Fruit fly (Drosophila melanogaster) whole organism, embryonic: ENCODE data around the gene CG7381.

Experiments used
- Abd-B ChIP-seq: fragments of 200-800 bp; sonication (Bioruptor generic); optimal IDR thresholded peaks from 2 replicates; lab custom pipeline; 2018; ENCODE audit warnings: missing biosample characterization, mild to moderate bottlenecking, missing genetic modification characterization, moderate library complexity
- BtbVII ChIP-seq: fragments of 200-800 bp; sonication (Bioruptor generic); optimal IDR thresholded peaks from 3 replicates; lab custom pipeline; 2017; ENCODE audit warnings: missing biosample characterization, mild to moderate bottlenecking, missing genetic modification characterization
- CG10959 ChIP-seq: fragments of 200-800 bp; sonication (Bioruptor generic); IDR thresholded peaks from 2 replicates; pipeline ENCODE4 v1.3.6; 2022; ENCODE audit warnings: missing biosample characterization, missing genetic modification characterization
- CG11247 ChIP-seq: fragments of 200-800 bp; sonication (Bioruptor generic); IDR thresholded peaks from 2 replicates; pipeline ENCODE4 v1.3.6; 2022; ENCODE audit warnings: missing biosample characterization, missing genetic modification characterization
- CG12769 ChIP-seq: fragments of 200-800 bp; sonication (Bioruptor generic); optimal IDR thresholded peaks from 2 replicates; lab custom pipeline; 2019; ENCODE audit warnings: missing biosample characterization, mild to moderate bottlenecking, missing genetic modification characterization, moderate library complexity
- CG13775 ChIP-seq: fragments of 200-800 bp; sonication (Bioruptor generic); optimal IDR thresholded peaks from 3 replicates; lab custom pipeline; 2017; ENCODE audit warnings: missing biosample characterization, mild to moderate bottlenecking, missing genetic modification characterization
- CG14710 ChIP-seq: fragments of 200-800 bp; sonication (Bioruptor generic); optimal IDR thresholded peaks from 3 replicates; lab custom pipeline; 2019; ENCODE audit warnings: missing biosample characterization, mild to moderate bottlenecking, missing genetic modification characterization, moderate library complexity
- CG18599 ChIP-seq: fragments of 200-800 bp; sonication (Bioruptor generic); optimal IDR thresholded peaks from 3 replicates; lab custom pipeline; 2017; ENCODE audit warnings: missing biosample characterization, missing genetic modification characterization, mild to moderate bottlenecking, moderate library complexity, missing genetic modification reagents
- CG2202 ChIP-seq: fragments of 200-800 bp; sonication (Bioruptor generic); optimal IDR thresholded peaks from 2 replicates; lab custom pipeline; 2018; ENCODE audit warnings: missing biosample characterization, mild to moderate bottlenecking, missing genetic modification characterization
- CG2875 ChIP-seq: fragments of 200-800 bp; sonication (Bioruptor generic); optimal IDR thresholded peaks from 2 replicates; lab custom pipeline; 2017; ENCODE audit warnings: missing biosample characterization, mild to moderate bottlenecking, missing genetic modification characterization, missing genetic modification reagents
- CG31388 ChIP-seq: fragments of 200-800 bp; sonication (Bioruptor generic); optimal IDR thresholded peaks from 2 replicates; lab custom pipeline; 2016; ENCODE audit warnings: missing biosample characterization, missing genetic modification characterization
- CG3281 ChIP-seq: fragments of 200-800 bp; sonication (Bioruptor generic); optimal IDR thresholded peaks from 3 replicates; lab custom pipeline; 2017; ENCODE audit warnings: missing biosample characterization, mild to moderate bottlenecking, missing genetic modification characterization
- CG33213 ChIP-seq: fragments of 200-800 bp; sonication (Bioruptor generic); optimal IDR thresholded peaks from 3 replicates; lab custom pipeline; 2016; ENCODE audit warnings: missing biosample characterization, missing genetic modification characterization
- CG4854 ChIP-seq: fragments of 200-800 bp; sonication (Bioruptor generic); optimal IDR thresholded peaks from 2 replicates; lab custom pipeline; 2016; ENCODE audit warnings: missing biosample characterization, missing genetic modification characterization, inconsistent platforms
- CG5245 ChIP-seq: fragments of 200-800 bp; sonication (Bioruptor generic); optimal IDR thresholded peaks from 3 replicates; lab custom pipeline; 2016; ENCODE audit warnings: missing biosample characterization, missing genetic modification characterization
- CG6175 ChIP-seq: fragments of 200-800 bp; sonication (Bioruptor generic); IDR thresholded peaks from 3 replicates; pipeline ENCODE4 v1.3.6; 2022; ENCODE audit warnings: missing biosample characterization, missing genetic modification characterization
- CG7987 ChIP-seq: fragments of 200-800 bp; sonication (Bioruptor generic); optimal IDR thresholded peaks from 2 replicates; lab custom pipeline; 2018; ENCODE audit warnings: missing biosample characterization, mild to moderate bottlenecking, missing genetic modification characterization, moderate library complexity
- CG8290 ChIP-seq, 3 experiments: fragments of 200-800 bp; sonication (Bioruptor generic); optimal IDR thresholded peaks; 2 replicates each; lab custom pipeline; 2016 to 2019; ENCODE audit warnings: missing biosample characterization in 3 of 3, missing genetic modification characterization in 3 of 3, mild to moderate bottlenecking in 2 of 3, moderate library complexity in 1 of 3
- Camta ChIP-seq: fragments of 200-800 bp; sonication (Bioruptor generic); optimal IDR thresholded peaks from 2 replicates; lab custom pipeline; 2016; ENCODE audit warnings: missing biosample characterization, missing genetic modification characterization
- Fer2 ChIP-seq: fragments of 200-800 bp; sonication (Bioruptor generic); optimal IDR thresholded peaks from 2 replicates; lab custom pipeline; 2018; ENCODE audit warnings: missing biosample characterization, mild to moderate bottlenecking, missing genetic modification characterization, moderate library complexity
- Fer3 ChIP-seq: fragments of 200-800 bp; sonication (Bioruptor generic); optimal IDR thresholded peaks from 2 replicates; lab custom pipeline; 2018; ENCODE audit warnings: missing biosample characterization, mild to moderate bottlenecking, missing genetic modification characterization, moderate library complexity
- HLH4C ChIP-seq: fragments of 200-800 bp; sonication (Bioruptor generic); IDR thresholded peaks from 3 replicates; pipeline ENCODE4 v1.3.6; 2022; ENCODE audit warnings: missing biosample characterization, missing genetic modification characterization; ENCODE audit not compliant: partially characterized antibody
- Hr3 ChIP-seq: fragments of 200-800 bp; sonication (Bioruptor generic); optimal IDR thresholded peaks from 3 replicates; lab custom pipeline; 2016; ENCODE audit warnings: missing biosample characterization, missing genetic modification characterization
- Opbp ChIP-seq: fragments of 200-800 bp; sonication (Bioruptor generic); IDR thresholded peaks from 3 replicates; pipeline ENCODE4 v1.3.6; 2022; ENCODE audit warnings: missing biosample characterization, missing genetic modification characterization; ENCODE audit not compliant: partially characterized antibody
- PHDP ChIP-seq: fragments of 200-800 bp; sonication (Bioruptor generic); optimal IDR thresholded peaks from 3 replicates; lab custom pipeline; 2018; ENCODE audit warnings: missing biosample characterization, mild to moderate bottlenecking, missing genetic modification characterization, moderate library complexity
- Sry-β ChIP-seq: fragments of 200-800 bp; sonication (Bioruptor generic); optimal IDR thresholded peaks from 2 replicates; lab custom pipeline; 2018; ENCODE audit warnings: missing biosample characterization, mild to moderate bottlenecking, missing genetic modification characterization, moderate library complexity
- TFAM ChIP-seq: fragments of 200-800 bp; sonication (Bioruptor generic); optimal IDR thresholded peaks from 2 replicates; lab custom pipeline; 2017; ENCODE audit warnings: missing biosample characterization, missing genetic modification characterization, inconsistent platforms
- Tbp ChIP-seq: fragments of >200 bp; optimal IDR thresholded peaks from 2 replicates; lab custom pipeline; 2018; ENCODE audit warnings: missing biosample characterization, missing genetic modification characterization
- chn ChIP-seq: fragments of 200-800 bp; sonication (Bioruptor generic); optimal IDR thresholded peaks from 2 replicates; lab custom pipeline; 2016; ENCODE audit warnings: missing biosample characterization, missing genetic modification characterization
- ftz-f1 ChIP-seq: fragments of 200-800 bp; sonication (Bioruptor generic); optimal IDR thresholded peaks from 2 replicates; lab custom pipeline; 2016; ENCODE audit warnings: missing biosample characterization, missing genetic modification characterization
- fu2 ChIP-seq: fragments of 200-800 bp; sonication (Bioruptor generic); optimal IDR thresholded peaks from 2 replicates; lab custom pipeline; 2016; ENCODE audit warnings: missing biosample characterization, missing genetic modification characterization
- gfzf ChIP-seq: fragments of 200-800 bp; sonication (Bioruptor generic); optimal IDR thresholded peaks from 2 replicates; lab custom pipeline; 2016; ENCODE audit warnings: missing biosample characterization, mild to moderate bottlenecking, missing genetic modification characterization, moderate library complexity
- grn ChIP-seq: fragments of 200-800 bp; sonication (Bioruptor generic); optimal IDR thresholded peaks from 3 replicates; lab custom pipeline; 2017; ENCODE audit warnings: missing biosample characterization, missing genetic modification characterization
- gsb-n ChIP-seq: fragments of 200-800 bp; sonication (Bioruptor generic); optimal IDR thresholded peaks from 3 replicates; lab custom pipeline; 2018; ENCODE audit warnings: missing biosample characterization, mild to moderate bottlenecking, missing genetic modification characterization
- hth ChIP-seq: fragments of >200 bp; optimal IDR thresholded peaks from 2 replicates; lab custom pipeline; 2017; ENCODE audit warnings: inconsistent platforms
- inv ChIP-seq: fragments of 200-800 bp; sonication (Bioruptor generic); IDR thresholded peaks from 2 replicates; pipeline ENCODE4 v1.3.6; 2022; ENCODE audit warnings: missing biosample characterization, missing genetic modification characterization; ENCODE audit not compliant: partially characterized antibody
- jing ChIP-seq: fragments of 200-800 bp; sonication (Bioruptor generic); optimal IDR thresholded peaks from 2 replicates; lab custom pipeline; 2018; ENCODE audit warnings: missing biosample characterization, mild to moderate bottlenecking, missing genetic modification characterization
- knrl ChIP-seq: fragments of 200-800 bp; sonication (Bioruptor generic); IDR thresholded peaks from 3 replicates; pipeline ENCODE4 v1.3.6; 2022; ENCODE audit warnings: missing biosample characterization, missing genetic modification characterization; ENCODE audit not compliant: partially characterized antibody
- mam ChIP-seq: fragments of 200-800 bp; sonication (Bioruptor generic); optimal IDR thresholded peaks from 3 replicates; lab custom pipeline; 2016; ENCODE audit warnings: missing biosample characterization, missing genetic modification characterization
- oc ChIP-seq: fragments of 200-800 bp; sonication (Bioruptor generic); optimal IDR thresholded peaks from 2 replicates; lab custom pipeline; 2018; ENCODE audit warnings: missing biosample characterization, mild to moderate bottlenecking, missing genetic modification characterization, moderate library complexity
- prd ChIP-seq, 3 experiments: fragments of >200 bp in 2 of 3; fragments of 200-800 bp in 1 of 3; sonication (Bioruptor generic) in 1 of 3; optimal IDR thresholded peaks in 2 of 3; IDR thresholded peaks in 1 of 3; 2 replicates in 2 of 3; 3 replicates in 1 of 3; pipeline versions ENCODE4 v1.3.6 to Lab custom; 2017 to 2022; ENCODE audit warnings: missing biosample characterization in 1 of 3, missing genetic modification characterization in 1 of 3
- repo ChIP-seq: fragments of 200-800 bp; sonication (Bioruptor generic); optimal IDR thresholded peaks from 2 replicates; lab custom pipeline; 2016; ENCODE audit warnings: missing biosample characterization, missing genetic modification characterization
- sens ChIP-seq: fragments of 200-800 bp; sonication (Bioruptor generic); peaks from one replicate; lab custom pipeline; 2016; ENCODE audit warnings: missing biosample characterization, missing genetic modification characterization
- sens-2 ChIP-seq: fragments of 200-800 bp; sonication (Bioruptor generic); IDR thresholded peaks from 2 replicates; pipeline ENCODE4 v1.3.6; 2022; ENCODE audit warnings: missing biosample characterization, missing genetic modification characterization
- sqz ChIP-seq: fragments of 200-800 bp; sonication (Bioruptor generic); optimal IDR thresholded peaks from 3 replicates; lab custom pipeline; 2018; ENCODE audit warnings: missing biosample characterization, mild to moderate bottlenecking, missing genetic modification characterization
- tio ChIP-seq: fragments of 200-800 bp; sonication (Bioruptor generic); optimal IDR thresholded peaks from 2 replicates; lab custom pipeline; 2017; ENCODE audit warnings: missing biosample characterization, missing genetic modification characterization, inconsistent platforms
- usp ChIP-seq: fragments of >200 bp; optimal IDR thresholded peaks from 2 replicates; lab custom pipeline; 2017; ENCODE audit warnings: missing biosample characterization, missing genetic modification characterization
- wdn ChIP-seq: fragments of 200-800 bp; sonication (Bioruptor generic); IDR thresholded peaks from 2 replicates; pipeline ENCODE4 v1.3.6; 2022; ENCODE audit warnings: missing biosample characterization, missing genetic modification characterization

The CG7381 gene

dm6 chr3R:12960929-12961855, 16.1 kb downstream of the CG7381 start, which contains the start of gene Spc25 (continued):
- no peak for TF ChIP-seq jing (GFP tag; lab: Kevin White, UChicago)
- TF ChIP-seq CG31388: no peak
- TF ChIP-seq chn: peak; percentile 75
- peak; percentile 88 for TF ChIP-seq HLH4C
- peak; percentile 64 for TF ChIP-seq fu2 (GFP tag; lab: Kevin White, UChicago)
- TF ChIP-seq repo (GFP tag; lab: Kevin White, UChicago): peak; percentile 21
- peak; percentile 55 for TF ChIP-seq PHDP (tag; lab: Kevin White, UChicago)
- TF ChIP-seq TFAM: no peak
- TF ChIP-seq wdn (GFP tag; lab: Robert Waterston, UW): no peak
- no peak for TF ChIP-seq Sry-β (GFP tag; lab: Kevin White, UChicago)
- peak; percentile 79 for TF ChIP-seq mam (GFP tag; lab: Kevin White, UChicago)
- no peak for TF ChIP-seq gsb-n (tag; lab: Kevin White, UChicago)
- TF ChIP-seq sqz (GFP tag; lab: Kevin White, UChicago): peak; percentile 38
- no peak for TF ChIP-seq CG5245 (GFP tag; lab: Kevin White, UChicago)
- TF ChIP-seq Fer3 (tag; lab: Kevin White, UChicago): no peak
- no peak for TF ChIP-seq CG2875
- no peak for TF ChIP-seq oc (tag; lab: Kevin White, UChicago)
- TF ChIP-seq inv (GFP tag; lab: Robert Waterston, UW): peak; percentile 89
- TF ChIP-seq Hr3 (GFP tag; lab: Kevin White, UChicago): peak; percentile 14
- no peak for TF ChIP-seq tio (GFP tag; lab: Kevin White, UChicago)
- TF ChIP-seq CG7987 (GFP tag; lab: Kevin White, UChicago): no peak
- TF ChIP-seq usp (GFP tag; lab: Kevin White, UChicago): no peak
- no peak for TF ChIP-seq Tbp
- no peak for TF ChIP-seq CG12769 (tag; lab: Kevin White, UChicago)
- TF ChIP-seq, all 482 proteins: peak for 210

dm6 chr3R:12960227-12960626, 17.0 kb downstream of the CG7381 start:
- TF ChIP-seq CG18599 (GFP tag; lab: Kevin White, UChicago): no peak
- TF ChIP-seq CG3281: peak; percentile 1
- 0 out of 2 replicates have a peak, but pooled peaks have one; percentile 29 for TF ChIP-seq sens-2
- TF ChIP-seq Fer2: no peak
- no peak for TF ChIP-seq Abd-B (GFP tag; lab: Kevin White, UChicago)
- no peak for TF ChIP-seq Camta
- no peak for TF ChIP-seq gfzf (GFP tag; lab: Kevin White, UChicago)
- TF ChIP-seq CG10959 (GFP tag; lab: Robert Waterston, UW): 0 out of 2 replicates have a peak, but pooled peaks have one; percentile 5
- peak; percentile 35 for TF ChIP-seq grn (GFP tag; lab: Kevin White, UChicago)
- no peak for TF ChIP-seq prd (optimal IDR thresholded peaks at IDR 0.05; lab: Kevin White, UChicago)
- TF ChIP-seq prd (GFP tag; IDR thresholded peaks at IDR 0.05; lab: Robert Waterston, UW): no peak
- no peak for TF ChIP-seq BtbVII (GFP tag; lab: Kevin White, UChicago)
- no peak for TF ChIP-seq CG4854
- TF ChIP-seq hth (lab: Kevin White, UChicago): no peak
- TF ChIP-seq CG2202 (tag; lab: Kevin White, UChicago): no peak
- TF ChIP-seq CG11247 (GFP tag; lab: Robert Waterston, UW): no peak
- TF ChIP-seq CG13775: no peak
- no peak for TF ChIP-seq ftz-f1 (GFP tag; lab: Kevin White, UChicago)
- no peak for TF ChIP-seq knrl
- TF ChIP-seq sens: peak; percentile 18
- peak; percentile 65; the same call in 2 of the 3 replicates for TF ChIP-seq CG6175 (GFP tag; lab: Robert Waterston, UW)
- TF ChIP-seq CG14710 (tag; lab: Kevin White, UChicago): no peak
- TF ChIP-seq CG8290 (GFP tag; optimal IDR thresholded peaks at IDR 0.05; lab: Kevin White, UChicago): no peak
- peak in 1 of 2 experiments; percentile 6 for TF ChIP-seq CG8290 (tag; optimal IDR thresholded peaks at IDR 0.05; lab: Kevin White, UChicago)
- no peak for TF ChIP-seq Opbp
- TF ChIP-seq CG33213 (GFP tag; lab: Kevin White, UChicago): no peak
